Fruit fly (Drosophila melanogaster): Measurements from ENCODE around the gene ND-ACP.

The ND-ACP gene

DNA sequence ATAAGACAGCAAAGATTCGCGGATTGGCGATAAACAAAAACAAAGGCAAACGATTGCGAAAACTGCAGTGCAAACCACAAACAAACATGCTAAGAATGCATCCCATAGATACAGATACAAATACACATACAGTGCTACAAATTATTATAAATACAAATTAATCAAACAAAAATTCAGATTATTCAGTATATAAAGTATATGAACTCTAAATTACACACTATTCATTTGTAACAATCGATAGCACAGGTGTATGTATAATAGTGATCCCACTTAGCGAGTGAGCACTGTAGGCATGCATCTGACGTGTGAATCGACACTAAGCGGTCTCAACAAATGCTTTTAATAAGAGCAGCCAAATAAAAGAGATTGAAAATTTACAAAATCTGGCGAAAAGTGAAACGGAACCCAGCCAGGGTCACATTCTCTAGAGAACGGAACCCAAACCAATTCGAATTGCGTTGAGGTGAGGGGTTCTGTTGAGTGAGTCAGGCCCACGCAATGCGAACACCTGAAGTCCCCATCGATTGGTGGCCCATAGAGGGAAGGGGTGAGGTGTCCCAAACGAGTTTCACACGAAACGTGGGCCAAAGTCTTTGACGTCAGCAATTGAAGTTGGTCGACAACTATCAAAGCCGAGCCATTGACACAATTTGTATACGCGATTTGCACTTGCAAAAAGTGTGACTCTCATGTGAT is 44.8 kb downstream of the ND-ACP start (continued):
- TF ChIP-seq CG9727 (GFP tag; optimal IDR thresholded peaks at IDR 0.05) (no peak), Sox102F (GFP tag; optimal IDR thresholded peaks at IDR 0.05) (peak; percentile 48), Neu2 (GFP tag; optimal IDR thresholded peaks at IDR 0.05; ENCODE audit: borderline replicate concordance) (no peak), CG8281 (tag; optimal IDR thresholded peaks at IDR 0.05) (no peak), chn (GFP tag; optimal IDR thresholded peaks at IDR 0.05) (no peak), ci (GFP tag; IDR thresholded peaks at IDR 0.05) (no peak), Hr3 (GFP tag; optimal IDR thresholded peaks at IDR 0.05) (no peak), CG10267 (tag; optimal IDR thresholded peaks at IDR 0.05) (no peak), eve (GFP tag; optimal IDR thresholded peaks at IDR 0.05) (no peak), Oli (tag; optimal IDR thresholded peaks at IDR 0.05) (peak; percentile 18), H15 (GFP tag; IDR thresholded peaks at IDR 0.05) (no peak), Rfx (GFP tag; IDR thresholded peaks at IDR 0.05) (peak; percentile 10; the same call in 1 of the 2 replicates), CG10565 (GFP tag; optimal IDR thresholded peaks at IDR 0.05) (no peak), CG7745 (tag; optimal IDR thresholded peaks at IDR 0.05) (no peak), Atf3 (GFP tag; optimal IDR thresholded peaks at IDR 0.05) (no peak), CG8388 (GFP tag; optimal IDR thresholded peaks at IDR 0.05) (peak; percentile 29), CG13894 (tag; optimal IDR thresholded peaks at IDR 0.05) (no peak), PHDP (tag; optimal IDR thresholded peaks at IDR 0.05) (no peak), CG14441 (GFP tag; IDR thresholded peaks at IDR 0.05) (peak; percentile 15; the same call in 1 of the 2 replicates), CG1647 (GFP tag; optimal IDR thresholded peaks at IDR 0.05) (no peak), ems (GFP tag; optimal IDR thresholded peaks at IDR 0.05) (no peak), Adf1 (GFP tag; IDR thresholded peaks at IDR 0.05) (no peak), unpg (GFP tag; optimal IDR thresholded peaks at IDR 0.05) (peak; percentile 30), dmrt99B (tag; optimal IDR thresholded peaks at IDR 0.05) (peak; percentile 13), MBD-R2 (GFP tag; IDR thresholded peaks at IDR 0.05) (no peak), dmrt11E (tag; optimal IDR thresholded peaks at IDR 0.05) (no peak), tgo (GFP tag; IDR thresholded peaks at IDR 0.05) (no peak), gcm (GFP tag; optimal IDR thresholded peaks at IDR 0.05) (no peak), CG4282 (GFP tag; optimal IDR thresholded peaks at IDR 0.05) (no peak), CG6813 (GFP tag; optimal IDR thresholded peaks at IDR 0.05) (no peak), CTCF (GFP tag; optimal IDR thresholded peaks at IDR 0.05) (no peak), CG18764 (GFP tag; optimal IDR thresholded peaks at IDR 0.05) (no peak), Myb (GFP tag; optimal IDR thresholded peaks at IDR 0.05) (no peak), CG8944 (GFP tag; optimal IDR thresholded peaks at IDR 0.05) (no peak), ken (GFP tag; IDR thresholded peaks at IDR 0.05) (no peak), row (GFP tag; IDR thresholded peaks at IDR 0.05) (0 out of 3 replicates have a peak, but pooled peaks have one; percentile 18), CG2678 (tag; optimal IDR thresholded peaks at IDR 0.05) (peak; percentile 3), Eip74EF (GFP tag; optimal IDR thresholded peaks at IDR 0.05) (no peak), wdn (GFP tag; IDR thresholded peaks at IDR 0.05) (no peak), nmo (GFP tag; optimal IDR thresholded peaks at IDR 0.05) (peak; percentile 18), CG2120 (GFP tag; optimal IDR thresholded peaks at IDR 0.05) (no peak), B-H1 (GFP tag; IDR thresholded peaks at IDR 0.05) (no peak), maf-S (GFP tag; optimal IDR thresholded peaks at IDR 0.05) (no peak), fu2 (GFP tag; optimal IDR thresholded peaks at IDR 0.05) (no peak), fru (optimal IDR thresholded peaks at IDR 0.05) (no peak), insv (GFP tag; optimal IDR thresholded peaks at IDR 0.05) (no peak), CG1832 (GFP tag; optimal IDR thresholded peaks at IDR 0.05) (no peak), CG16863 (GFP tag; optimal IDR thresholded peaks at IDR 0.05) (no peak), HLH4C (GFP tag; IDR thresholded peaks at IDR 0.05; ENCODE audit: partially characterized antibody) (no peak), CG34376 (GFP tag; optimal IDR thresholded peaks at IDR 0.05) (no peak), CG33213 (GFP tag; optimal IDR thresholded peaks at IDR 0.05) (no peak)
